Worm (Caenorhabditis elegans) whole organism, young adult: ENCODE results near the gene catp-7.

Experiments used
- B0019.2 ChIP-seq: fragments of 200-800 bp; sonication (Bioruptor generic); conservative IDR thresholded peaks from 2 replicates; pipeline ENCODE4 v1.3.6; 2022; ENCODE audit warnings: missing genetic modification reagents, missing genetic modification characterization, missing compliant biosample characterization
- B0336.3 ChIP-seq: fragments of 200-800 bp; sonication (Bioruptor generic); IDR thresholded peaks from 2 replicates; pipeline ENCODE4 v1.3.6; 2022; ENCODE audit warnings: missing genetic modification characterization, missing compliant biosample characterization
- C06A6.2 ChIP-seq: fragments of 200-800 bp; sonication (Bioruptor generic); conservative IDR thresholded peaks from 2 replicates; pipeline ENCODE4 v1.3.6; 2022; ENCODE audit warnings: missing genetic modification characterization, missing compliant biosample characterization
- F23B12.7 ChIP-seq: sonication (generic microtip); optimal IDR thresholded peaks from 2 replicates; lab custom pipeline; 2017; ENCODE audit warnings: missing genetic modification characterization, mild to moderate bottlenecking, missing compliant biosample characterization, antibody characterized with exemption, moderate library complexity; ENCODE audit not compliant: insufficient read depth
- F33H1.4 ChIP-seq: fragments of 200-800 bp; sonication (Bioruptor generic); IDR thresholded peaks from 2 replicates; pipeline ENCODE4 v1.3.6; 2022; ENCODE audit warnings: missing genetic modification reagents, missing genetic modification characterization, missing compliant biosample characterization
- F49E8.2 ChIP-seq: sonication (generic microtip); optimal IDR thresholded peaks from 3 replicates; lab custom pipeline; 2017; ENCODE audit warnings: missing genetic modification characterization, mild to moderate bottlenecking, missing compliant biosample characterization, antibody characterized with exemption, moderate library complexity; ENCODE audit not compliant: insufficient read depth
- F52B5.7 ChIP-seq: sonication (generic microtip); optimal IDR thresholded peaks from 2 replicates; lab custom pipeline; 2016; ENCODE audit warnings: mild to moderate bottlenecking, missing genetic modification characterization, missing compliant biosample characterization
- T07F8.4 ChIP-seq: sonication (generic microtip); optimal IDR thresholded peaks from 2 replicates; lab custom pipeline; 2016; ENCODE audit warnings: mild to moderate bottlenecking, missing genetic modification characterization, moderate library complexity, missing compliant biosample characterization
- Y67H2A.10 ChIP-seq: fragments of 200-800 bp; sonication (Bioruptor generic); conservative IDR thresholded peaks from 2 replicates; pipeline ENCODE4 v1.3.6; 2022; ENCODE audit warnings: missing genetic modification reagents, missing genetic modification characterization, missing compliant biosample characterization
- akir-1 ChIP-seq: fragments of 200-800 bp; sonication (Bioruptor generic); optimal IDR thresholded peaks from 2 replicates; lab custom pipeline; 2018; ENCODE audit warnings: mild to moderate bottlenecking, missing genetic modification characterization, moderate library complexity, missing compliant biosample characterization
- aptf-2 ChIP-seq: fragments of 200-800 bp; sonication (Bioruptor generic); conservative IDR thresholded peaks from 2 replicates; pipeline ENCODE4 v1.3.6; 2022; ENCODE audit warnings: missing genetic modification reagents, missing genetic modification characterization, missing compliant biosample characterization
- aptf-3 ChIP-seq: fragments of 200-800 bp; sonication (Bioruptor generic); IDR thresholded peaks from 2 replicates; pipeline ENCODE4 v1.3.6; 2022; ENCODE audit warnings: missing genetic modification characterization, missing compliant biosample characterization
- athp-1 ChIP-seq: sonication (generic microtip); optimal IDR thresholded peaks from 2 replicates; lab custom pipeline; 2017; ENCODE audit warnings: mild to moderate bottlenecking, missing genetic modification characterization, missing compliant biosample characterization
- bed-1 ChIP-seq: fragments of 200-800 bp; sonication (Bioruptor generic); IDR thresholded peaks from 2 replicates; pipeline ENCODE4 v1.3.6; 2022; ENCODE audit warnings: missing genetic modification reagents, missing genetic modification characterization, missing compliant biosample characterization
- bed-2 ChIP-seq: fragments of 200-800 bp; sonication (Bioruptor generic); IDR thresholded peaks from 2 replicates; pipeline ENCODE4 v1.3.6; 2022; ENCODE audit warnings: missing genetic modification reagents, missing genetic modification characterization, missing compliant biosample characterization
- cebp-1 ChIP-seq, 2 experiments: fragments of 200-800 bp in 1 of 2; sonication (Bioruptor generic) in 1 of 2; sonication (generic microtip) in 1 of 2; IDR thresholded peaks in 1 of 2; optimal IDR thresholded peaks in 1 of 2; 2 replicates each; pipeline versions ENCODE4 v1.3.6 to Lab custom; 2017 to 2022; ENCODE audit warnings: missing compliant biosample characterization in 2 of 2, missing genetic modification characterization in 2 of 2, mild to moderate bottlenecking in 1 of 2, missing genetic modification reagents in 1 of 2, moderate library complexity in 1 of 2
- ceh-100 ChIP-seq: fragments of 200-800 bp; sonication (Bioruptor generic); IDR thresholded peaks from 2 replicates; pipeline ENCODE4 v1.3.6; 2022; ENCODE audit warnings: missing genetic modification reagents, missing genetic modification characterization, missing compliant biosample characterization
- ceh-27 ChIP-seq: fragments of 200-800 bp; sonication (Bioruptor generic); optimal IDR thresholded peaks from 2 replicates; lab custom pipeline; 2018; ENCODE audit warnings: mild to moderate bottlenecking, missing genetic modification characterization, moderate library complexity, missing compliant biosample characterization
- chd-7 ChIP-seq: sonication (generic microtip); optimal IDR thresholded peaks from 2 replicates; lab custom pipeline; 2016; ENCODE audit warnings: mild to moderate bottlenecking, missing genetic modification characterization, moderate library complexity, missing compliant biosample characterization
- die-1 ChIP-seq: sonication (generic microtip); optimal IDR thresholded peaks from 2 replicates; lab custom pipeline; 2016; ENCODE audit warnings: missing genotype, mild to moderate bottlenecking, missing genetic modification characterization, missing compliant biosample characterization
- dox-1 ChIP-seq: fragments of 200-800 bp; sonication (Bioruptor generic); IDR thresholded peaks from 2 replicates; pipeline ENCODE4 v1.3.6; 2022; ENCODE audit warnings: missing genetic modification reagents, missing genetic modification characterization, missing compliant biosample characterization
- dpff-1 ChIP-seq: sonication (generic microtip); optimal IDR thresholded peaks from 2 replicates; lab custom pipeline; 2017; ENCODE audit warnings: mild to moderate bottlenecking, missing genetic modification characterization, missing compliant biosample characterization
- dpl-1 ChIP-seq: fragments of 150-350 bp; optimal IDR thresholded peaks from 2 replicates; lab custom pipeline; 2014; ENCODE audit warnings: missing biosample characterization, missing genetic modification reagents, missing genetic modification characterization
- egl-18 ChIP-seq: fragments of 200-800 bp; sonication (Bioruptor generic); IDR thresholded peaks from 2 replicates; pipeline ENCODE4 v1.3.6; 2022; ENCODE audit warnings: missing genetic modification reagents, missing genetic modification characterization, missing compliant biosample characterization
- egrh-3 ChIP-seq: fragments of 200-800 bp; sonication (Bioruptor generic); IDR thresholded peaks from 2 replicates; pipeline ENCODE4 v1.3.6; 2022; ENCODE audit warnings: missing genetic modification reagents, missing genetic modification characterization, missing compliant biosample characterization
- ekl-4 ChIP-seq: fragments of 200-800 bp; sonication (Bioruptor generic); IDR thresholded peaks from 2 replicates; pipeline ENCODE4 v1.3.6; 2022; ENCODE audit warnings: missing genetic modification reagents, missing genetic modification characterization, missing compliant biosample characterization
- let-526 ChIP-seq: fragments of 200-800 bp; sonication (Bioruptor generic); IDR thresholded peaks from 2 replicates; pipeline ENCODE4 v1.3.6; 2022; ENCODE audit warnings: missing genetic modification reagents, missing genetic modification characterization, missing compliant biosample characterization
- lin-26 ChIP-seq: fragments of 200-800 bp; sonication (Bioruptor generic); IDR thresholded peaks from 2 replicates; pipeline ENCODE4 v1.3.6; 2022; ENCODE audit warnings: missing genetic modification reagents, missing genetic modification characterization, missing compliant biosample characterization
- lsl-1 ChIP-seq: fragments of 200-800 bp; sonication (Bioruptor generic); optimal IDR thresholded peaks from 2 replicates; lab custom pipeline; 2018; ENCODE audit warnings: mild to moderate bottlenecking, missing genetic modification characterization, moderate library complexity, missing compliant biosample characterization
- madf-8 ChIP-seq: fragments of 200-800 bp; sonication (Bioruptor generic); conservative IDR thresholded peaks from 2 replicates; pipeline ENCODE4 v1.3.6; 2022; ENCODE audit warnings: missing genetic modification reagents, missing genetic modification characterization, missing compliant biosample characterization
- mcd-1 ChIP-seq: fragments of 200-800 bp; sonication (Bioruptor generic); IDR thresholded peaks from 2 replicates; pipeline ENCODE4 v1.3.6; 2022; ENCODE audit warnings: missing genetic modification reagents, missing genetic modification characterization, missing compliant biosample characterization
- nfyb-1 ChIP-seq: fragments of 200-800 bp; sonication (Bioruptor generic); IDR thresholded peaks from 2 replicates; pipeline ENCODE4 v1.3.6; 2022; ENCODE audit warnings: missing genetic modification reagents, missing genetic modification characterization, missing compliant biosample characterization
- nhr-120 ChIP-seq: fragments of 200-800 bp; sonication (Bioruptor generic); IDR thresholded peaks from 2 replicates; pipeline ENCODE4 v1.3.6; 2022; ENCODE audit warnings: missing genetic modification characterization, missing compliant biosample characterization
- nhr-90 ChIP-seq: sonication (generic microtip); optimal IDR thresholded peaks from 2 replicates; lab custom pipeline; 2016; ENCODE audit warnings: missing genotype, mild to moderate bottlenecking, missing genetic modification characterization, missing compliant biosample characterization
- snpc-1.3 ChIP-seq: sonication (generic microtip); optimal IDR thresholded peaks from 2 replicates; lab custom pipeline; 2017; ENCODE audit warnings: missing genetic modification characterization, mild to moderate bottlenecking, missing compliant biosample characterization, antibody characterized with exemption, moderate library complexity, missing genotype, missing genetic modification reagents; ENCODE audit not compliant: insufficient read depth
- somi-1 ChIP-seq: fragments of 200-800 bp; sonication (Bioruptor generic); optimal IDR thresholded peaks from 2 replicates; lab custom pipeline; 2018; ENCODE audit warnings: mild to moderate bottlenecking, missing genetic modification characterization, missing compliant biosample characterization
- sptf-2 ChIP-seq: fragments of 200-800 bp; sonication (Bioruptor generic); optimal IDR thresholded peaks from 2 replicates; lab custom pipeline; 2018; ENCODE audit warnings: mild to moderate bottlenecking, missing genetic modification characterization, missing compliant biosample characterization
- tbp1 ChIP-seq: fragments of 200-800 bp; sonication (Bioruptor generic); optimal IDR thresholded peaks from 2 replicates; lab custom pipeline; 2018; ENCODE audit warnings: mild to moderate bottlenecking, missing genetic modification characterization, missing compliant biosample characterization
- tlf-1 ChIP-seq: fragments of 200-800 bp; sonication (Bioruptor generic); optimal IDR thresholded peaks from 2 replicates; lab custom pipeline; 2018; ENCODE audit warnings: mild to moderate bottlenecking, missing genetic modification characterization, missing compliant biosample characterization
- ztf-22 ChIP-seq: fragments of 200-800 bp; sonication (Bioruptor generic); optimal IDR thresholded peaks from 2 replicates; lab custom pipeline; 2018; ENCODE audit warnings: mild to moderate bottlenecking, missing genetic modification characterization, moderate library complexity, missing compliant biosample characterization
- ztf-25 ChIP-seq: fragments of 200-800 bp; sonication (Bioruptor generic); IDR thresholded peaks from 2 replicates; pipeline ENCODE4 v1.3.6; 2022; ENCODE audit warnings: missing genetic modification reagents, missing genetic modification characterization, missing compliant biosample characterization
- ztf-26 ChIP-seq: sonication (generic microtip); optimal IDR thresholded peaks from 2 replicates; lab custom pipeline; 2017; ENCODE audit warnings: missing genetic modification characterization, missing compliant biosample characterization

The catp-7 gene

ce11 chrIV:8602877-8603276 is 17.1 kb downstream of the catp-7 start, which contains the start of gene Y59H11AR.10:
Y59H11AR.10 (plus strand) TSS chrIV:8603177.
- TF ChIP-seq let-526 (GFP tag; lab: Robert Waterston, UW) (no peak), ceh-100 (no peak), chd-7 (no peak)

ce11 chrIV:8605217-8605616 is 19.4 kb downstream of the catp-7 start:
- no peak for TF ChIP-seq nhr-120 (GFP tag; lab: Robert Waterston, UW)
- no peak for TF ChIP-seq akir-1 (GFP tag; lab: Kevin White, UChicago)
- TF ChIP-seq ztf-26 (tag; lab: Kevin White, UChicago) = no peak
- no peak for TF ChIP-seq lsl-1 (GFP tag; lab: Kevin White, UChicago)
- no peak for TF ChIP-seq somi-1 (GFP tag; lab: Kevin White, UChicago)
- no peak for TF ChIP-seq nhr-90 (tag; lab: Kevin White, UChicago)
- no peak for TF ChIP-seq aptf-3
- TF ChIP-seq tlf-1 (GFP tag; lab: Kevin White, UChicago) = no peak
- TF ChIP-seq B0336.3 (GFP tag; lab: Robert Waterston, UW) = no peak
- TF ChIP-seq sptf-2 (GFP tag; lab: Kevin White, UChicago) = no peak
- TF ChIP-seq tbp1 (GFP tag; lab: Kevin White, UChicago) = no peak
- TF ChIP-seq F49E8.2 = no peak
- no peak for TF ChIP-seq F52B5.7 (tag; lab: Kevin White, UChicago)
- no peak for TF ChIP-seq nfyb-1 (GFP tag; lab: Robert Waterston, UW)
- TF ChIP-seq madf-8 (GFP tag; lab: Robert Waterston, UW) = no peak
- TF ChIP-seq bed-2 (GFP tag; lab: Robert Waterston, UW) = no peak

DNA sequence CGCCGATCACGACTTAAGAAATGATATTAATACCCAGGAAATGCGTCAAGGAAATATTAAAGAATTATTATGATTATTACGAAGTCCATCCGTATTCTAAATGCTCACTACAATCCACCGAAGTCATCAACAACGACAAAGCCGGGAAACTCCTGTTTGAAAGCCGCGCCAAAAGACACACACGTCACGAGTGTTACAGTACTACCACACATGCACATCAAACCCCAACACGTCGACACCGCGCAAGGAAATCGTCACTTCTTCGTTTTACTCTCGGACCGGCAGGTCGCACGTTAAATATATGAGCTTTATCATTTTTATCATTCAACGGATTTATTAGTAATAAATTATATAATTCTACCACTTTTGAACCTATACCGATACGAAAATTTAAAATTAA is 21.7 kb downstream of the catp-7 start:
- TF ChIP-seq lsl-1 (GFP tag; lab: Kevin White, UChicago) (peak; percentile 54), F33H1.4 (peak; percentile 73)
- TF ChIP-seq, all 124 proteins: peak for 2; not testable (repeated sequence) for 122

DNA sequence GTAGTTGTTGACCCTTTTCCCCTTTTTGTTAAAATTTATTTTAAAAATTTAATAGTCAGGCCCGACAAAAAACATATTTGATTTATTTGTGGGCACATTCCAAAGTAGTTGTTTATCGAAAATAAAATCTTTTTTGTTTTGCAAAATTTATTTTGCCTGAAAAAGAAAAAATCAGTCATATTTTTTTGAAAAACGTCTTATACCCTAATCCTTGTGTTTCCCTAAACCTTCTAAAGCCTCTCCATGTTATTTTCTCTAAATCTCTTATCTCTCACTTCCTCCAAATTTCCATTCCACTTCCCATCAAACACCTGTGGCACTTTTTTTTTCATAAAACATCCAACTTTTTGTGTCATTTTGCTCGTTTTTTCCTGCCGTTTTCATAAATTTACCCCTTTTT is 22.4 kb downstream of the catp-7 start:
- TF ChIP-seq egl-18 (no peak), dpl-1 (GFP tag; lab: Kevin White, UChicago) (no peak), cebp-1 (GFP tag; IDR thresholded peaks at IDR 0.05; lab: Robert Waterston, UW) (no peak), cebp-1 (tag; optimal IDR thresholded peaks at IDR 0.05; lab: Kevin White, UChicago) (no peak), ztf-25 (GFP tag; lab: Robert Waterston, UW) (no peak), lin-26 (GFP tag; lab: Robert Waterston, UW) (no peak), snpc-1.3 (tag; lab: Kevin White, UChicago) (no peak), dox-1 (no peak)

- TF ChIP-seq die-1 (tag; lab: Kevin White, UChicago) = no peak
- no peak for TF ChIP-seq athp-1
- TF ChIP-seq nhr-120 (GFP tag; lab: Robert Waterston, UW) = no peak
- no peak for TF ChIP-seq C06A6.2 (GFP tag; lab: Robert Waterston, UW)
- no peak for TF ChIP-seq bed-1 (GFP tag; lab: Robert Waterston, UW)
- TF ChIP-seq ceh-27 (GFP tag; lab: Kevin White, UChicago) = no peak
- no peak for TF ChIP-seq dpff-1
- TF ChIP-seq Y67H2A.10 = no peak
- no peak for TF ChIP-seq F23B12.7 (tag; lab: Kevin White, UChicago)
- TF ChIP-seq ztf-22 (GFP tag; lab: Kevin White, UChicago) = no peak
- TF ChIP-seq aptf-2 (GFP tag; lab: Robert Waterston, UW) = no peak
- TF ChIP-seq B0019.2 = no peak
- no peak for TF ChIP-seq T07F8.4
- TF ChIP-seq madf-8 (GFP tag; lab: Robert Waterston, UW) = no peak
- TF ChIP-seq egrh-3 (GFP tag; lab: Robert Waterston, UW) = no peak
- TF ChIP-seq nhr-90 (tag; lab: Kevin White, UChicago) = no peak
- no peak for TF ChIP-seq mcd-1 (GFP tag; lab: Robert Waterston, UW)
- no peak for TF ChIP-seq ekl-4 (GFP tag; lab: Robert Waterston, UW)
Measured at ce11 chrIV:8608934-8609333, 23.2 kb downstream of the catp-7 start, which contains the start of gene F42A9.6. F42A9.6 (plus strand) TSS chrIV:8609234.
